Fruit fly (Drosophila melanogaster): ENCODE results near the gene csw.

The csw gene

dm6 chrX:2123965-2124688 is 30.1 kb downstream of the csw start (continued):
- peak; percentile 85 for TF ChIP-seq H2.0 (GFP tag; IDR thresholded peaks at IDR 0.05)
- peak; percentile 94 for TF ChIP-seq crol (GFP tag; IDR thresholded peaks at IDR 0.05)
- peak; percentile 97 for TF ChIP-seq Hand (GFP tag; optimal IDR thresholded peaks at IDR 0.05)
- TF ChIP-seq fu2 (GFP tag; optimal IDR thresholded peaks at IDR 0.05): peak; percentile 81
- peak; percentile 71 for TF ChIP-seq psq (GFP tag; optimal IDR thresholded peaks at IDR 0.05)
- peak; percentile 94 for TF ChIP-seq kah (GFP tag; optimal IDR thresholded peaks at IDR 0.05)
- TF ChIP-seq D19B (GFP tag; optimal IDR thresholded peaks at IDR 0.05): peak; percentile 91
- TF ChIP-seq YL-1 (GFP tag; optimal IDR thresholded peaks at IDR 0.05): peak; percentile 94
- TF ChIP-seq CG7271 (tag; optimal IDR thresholded peaks at IDR 0.05): peak; percentile 87
- TF ChIP-seq CG6854 (GFP tag; optimal IDR thresholded peaks at IDR 0.05): peak; percentile 98
- peak; percentile 100 for TF ChIP-seq Sox100B (GFP tag; optimal IDR thresholded peaks at IDR 0.05)
- peak; percentile 92 for TF ChIP-seq CG18764 (GFP tag; optimal IDR thresholded peaks at IDR 0.05)
- peak; percentile 97 for TF ChIP-seq CG4424 (GFP tag; optimal IDR thresholded peaks at IDR 0.05)
- peak; percentile 99 for TF ChIP-seq dmrt99B (tag; optimal IDR thresholded peaks at IDR 0.05)
- TF ChIP-seq CG13894 (tag; optimal IDR thresholded peaks at IDR 0.05): peak; percentile 86
- peak; percentile 97 for TF ChIP-seq HHEX (GFP tag; optimal IDR thresholded peaks at IDR 0.05)
- peak; percentile 90 for TF ChIP-seq slou (GFP tag; optimal IDR thresholded peaks at IDR 0.05)
- no peak for TF ChIP-seq CkIIα-i1 (GFP tag; IDR thresholded peaks at IDR 0.05)
- peak; percentile 27 for TF ChIP-seq pros (GFP tag; optimal IDR thresholded peaks at IDR 0.05)
- TF ChIP-seq CG17829 (tag; optimal IDR thresholded peaks at IDR 0.05): peak; percentile 98
- peak; percentile 94 for TF ChIP-seq tio (GFP tag; optimal IDR thresholded peaks at IDR 0.05)
- peak; percentile 95 for TF ChIP-seq row (GFP tag; IDR thresholded peaks at IDR 0.05)
- peak; percentile 98 for TF ChIP-seq Hmr (GFP tag; optimal IDR thresholded peaks at IDR 0.05)
- TF ChIP-seq ab (GFP tag; optimal IDR thresholded peaks at IDR 0.05): peak; percentile 89
- peak; percentile 98 for TF ChIP-seq CG13296 (GFP tag; optimal IDR thresholded peaks at IDR 0.05)
- TF ChIP-seq Myb (GFP tag; optimal IDR thresholded peaks at IDR 0.05): peak; percentile 48
- no peak for TF ChIP-seq zen2 (GFP tag; IDR thresholded peaks at IDR 0.05; ENCODE audit: partially characterized antibody)
- TF ChIP-seq B-H2 (GFP tag; optimal IDR thresholded peaks at IDR 0.05): peak; percentile 94
- TF ChIP-seq mam (GFP tag; optimal IDR thresholded peaks at IDR 0.05): peak; percentile 88
- peak; percentile 71 for TF ChIP-seq ham (GFP tag; IDR thresholded peaks at IDR 0.05)
- TF ChIP-seq tgo (GFP tag; IDR thresholded peaks at IDR 0.05): peak; percentile 89
- TF ChIP-seq Lim3 (GFP tag; IDR thresholded peaks at IDR 0.05): peak; percentile 81
- peak in 1 of 3 experiments; percentile 94 for TF ChIP-seq Stat92E (GFP tag; optimal IDR thresholded peaks at IDR 0.05)
- TF ChIP-seq CG2712 (tag; optimal IDR thresholded peaks at IDR 0.05): peak; percentile 99
- TF ChIP-seq CG11504 (tag; optimal IDR thresholded peaks at IDR 0.05): peak; percentile 98
- TF ChIP-seq pum (GFP tag; optimal IDR thresholded peaks at IDR 0.05): peak; percentile 76
- TF ChIP-seq cato (GFP tag; optimal IDR thresholded peaks at IDR 0.05; ENCODE audit: borderline replicate concordance): peak; percentile 81
- TF ChIP-seq CG34422 (GFP tag; IDR thresholded peaks at IDR 0.05): peak; percentile 89; the same call in 2 of the 3 replicates
- peak; percentile 29; the same call in 1 of the 2 replicates for TF ChIP-seq inv (GFP tag; IDR thresholded peaks at IDR 0.05; ENCODE audit: partially characterized antibody)
- TF ChIP-seq br (optimal IDR thresholded peaks at IDR 0.05): no peak
- peak; percentile 93 for TF ChIP-seq CG14441 (GFP tag; IDR thresholded peaks at IDR 0.05)
- TF ChIP-seq CG8388 (GFP tag; optimal IDR thresholded peaks at IDR 0.05): peak; percentile 96
- TF ChIP-seq CG4820 (GFP tag; optimal IDR thresholded peaks at IDR 0.05): peak; percentile 94
- peak; percentile 90 for TF ChIP-seq CG14014 (GFP tag; IDR thresholded peaks at IDR 0.05)
- peak; percentile 99 for TF ChIP-seq CG18619 (GFP tag; optimal IDR thresholded peaks at IDR 0.05)
- TF ChIP-seq grn (GFP tag; optimal IDR thresholded peaks at IDR 0.05): no peak
- peak; percentile 93 for TF ChIP-seq CG8290 (GFP tag; optimal IDR thresholded peaks at IDR 0.05)
- peak; percentile 32 to 92 for TF ChIP-seq CG8290 (tag; optimal IDR thresholded peaks at IDR 0.05)
- TF ChIP-seq CG17912 (GFP tag; optimal IDR thresholded peaks at IDR 0.05): peak; percentile 93
- peak; percentile 39 for TF ChIP-seq emc (GFP tag; optimal IDR thresholded peaks at IDR 0.05)

All from whole organism, embryonic.